Worm (Caenorhabditis elegans): ENCODE results near the gene K05F6.10.

K05F6.10 gene

DNA sequence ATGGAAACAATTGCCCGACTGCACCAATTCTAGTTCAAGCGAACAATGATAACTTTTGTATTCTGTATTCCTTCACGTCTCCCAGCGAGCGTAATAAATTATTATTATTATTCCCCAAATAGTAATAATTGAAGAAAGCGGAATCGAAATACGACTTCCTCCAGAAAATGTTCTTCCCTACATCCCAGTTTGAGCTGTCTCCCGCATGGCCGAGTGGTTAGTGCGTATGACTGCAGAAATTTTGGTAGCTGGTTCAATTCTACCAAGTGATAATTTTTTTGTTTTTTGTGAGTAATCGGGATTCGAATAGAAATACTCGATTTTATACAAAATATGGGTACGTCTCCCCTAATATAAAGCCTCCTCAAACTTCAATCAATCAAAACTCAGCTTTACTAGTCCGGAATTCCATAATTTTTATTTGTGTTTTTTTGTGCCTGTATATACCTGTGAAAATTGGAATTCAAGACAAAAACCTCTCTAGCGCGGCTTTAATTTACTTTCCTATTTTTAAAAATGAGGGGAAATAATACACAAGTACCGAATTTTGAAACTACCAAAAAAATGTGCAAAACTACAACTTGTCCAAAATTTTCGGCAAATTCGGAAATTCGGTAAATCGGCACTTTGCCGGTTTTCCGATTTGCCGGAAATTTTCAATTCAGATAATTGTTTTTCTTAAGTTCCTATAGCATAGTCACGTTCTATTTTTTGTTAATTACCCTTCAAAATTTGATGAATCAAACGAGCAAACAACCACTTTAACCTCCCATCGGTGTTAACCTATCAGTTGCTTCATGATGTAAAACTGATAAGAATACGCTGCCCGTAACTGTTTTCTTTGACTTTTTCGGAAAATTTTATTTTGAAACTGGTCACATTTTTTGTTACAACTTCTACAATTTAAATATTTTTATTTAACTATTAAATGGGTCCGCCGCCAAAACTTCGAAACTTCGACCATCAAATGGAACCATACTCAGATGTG, 21.5 kb upstream of the K05F6.10 start, which contains the start of gene bath-46:
Gene bath-46, plus strand, starts transcription at position 806 of the 988 bp plus-strand sequence.
- TF ChIP-seq tbx-11 (GFP tag; IDR thresholded peaks at IDR 0.05): no peak
- no peak for TF ChIP-seq hnd-1 (tag; optimal IDR thresholded peaks at IDR 0.05)

DNA sequence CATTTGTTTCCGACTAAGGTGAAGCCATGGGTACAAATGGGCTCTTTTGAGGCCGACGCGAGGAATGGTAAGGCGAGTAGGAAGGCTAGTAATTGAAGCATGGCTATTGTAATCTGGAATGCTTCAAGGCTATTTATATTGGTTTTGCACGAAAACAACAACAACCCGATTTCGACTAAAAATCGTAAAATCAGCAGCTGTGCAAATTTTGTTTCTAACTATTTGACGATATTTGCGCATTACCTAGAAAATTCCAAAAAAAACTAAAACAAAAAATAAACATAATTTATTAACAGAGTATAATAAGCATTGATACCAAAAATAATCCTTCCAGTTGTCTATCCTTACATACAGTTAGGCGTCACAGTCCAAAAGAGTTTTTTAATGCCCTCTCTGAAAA, 19.2 kb upstream of the K05F6.10 start, which contains the start of gene clec-20:
Gene clec-20, minus strand, starts transcription at position 101 of the 400 bp plus-strand sequence.
- TF ChIP-seq ceh-13 (GFP tag; optimal IDR thresholded peaks at IDR 0.05): no peak
- no peak for TF ChIP-seq hnd-1 (tag; optimal IDR thresholded peaks at IDR 0.05)
- TF ChIP-seq ets-7 (tag; optimal IDR thresholded peaks at IDR 0.05): no peak
- no peak for TF ChIP-seq F13C5.2 (tag; optimal IDR thresholded peaks at IDR 0.05)
- no peak for TF ChIP-seq pes-1 (GFP tag; IDR thresholded peaks at IDR 0.05)
- no peak for TF ChIP-seq aly-1 (tag; optimal IDR thresholded peaks at IDR 0.05)
- TF ChIP-seq scrt-1 (GFP tag; IDR thresholded peaks at IDR 0.05): no peak
- TF ChIP-seq tra-4 (tag; optimal IDR thresholded peaks at IDR 0.05): no peak
- TF ChIP-seq tbx-37 (GFP tag; conservative IDR thresholded peaks at IDR 0.05): no peak
- TF ChIP-seq hmbx-1 (tag; optimal IDR thresholded peaks at IDR 0.05): no peak
- no peak for TF ChIP-seq ama-1 (optimal IDR thresholded peaks at IDR 0.05)
- no peak for TF ChIP-seq ceh-36 (tag; optimal IDR thresholded peaks at IDR 0.05)
- TF ChIP-seq sea-1 (GFP tag; conservative IDR thresholded peaks at IDR 0.05): no peak
- TF ChIP-seq B0310.2 (tag; optimal IDR thresholded peaks at IDR 0.05): no peak

DNA sequence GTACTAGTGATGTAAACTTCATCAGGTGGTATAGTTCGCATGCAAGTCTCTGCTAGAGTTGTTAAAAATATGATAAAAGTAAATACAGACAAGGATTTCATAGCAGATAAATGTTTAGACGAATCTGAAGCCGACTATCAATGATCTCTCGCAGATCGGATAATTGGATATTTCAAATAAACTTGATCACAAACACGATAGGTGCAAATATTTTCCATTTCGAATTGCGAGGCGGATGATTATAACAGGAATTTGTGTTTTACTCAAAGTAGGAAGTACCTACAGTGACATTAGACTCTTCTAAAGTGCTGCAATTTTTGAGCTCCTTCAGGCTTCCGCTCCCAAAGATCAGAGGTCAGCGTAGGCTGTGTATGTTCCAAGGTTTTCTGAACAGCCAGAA, 13.9 kb upstream of the K05F6.10 start, which contains the start of gene T07H3.7:
Gene T07H3.7, minus strand, starts transcription at position 101 of the 400 bp plus-strand sequence.
- TF ChIP-seq B0310.2 (tag; optimal IDR thresholded peaks at IDR 0.05): no peak
- no peak for TF ChIP-seq pes-1 (GFP tag; IDR thresholded peaks at IDR 0.05)
- TF ChIP-seq F13C5.2 (tag; optimal IDR thresholded peaks at IDR 0.05): no peak
- TF ChIP-seq ama-1 (optimal IDR thresholded peaks at IDR 0.05): no peak
- TF ChIP-seq ceh-13 (GFP tag; optimal IDR thresholded peaks at IDR 0.05): no peak
- TF ChIP-seq aly-1 (tag; optimal IDR thresholded peaks at IDR 0.05): no peak
- TF ChIP-seq flt-1 (GFP tag; IDR thresholded peaks at IDR 0.05): no peak
- TF ChIP-seq tbx-37 (GFP tag; conservative IDR thresholded peaks at IDR 0.05): no peak
- TF ChIP-seq scrt-1 (GFP tag; IDR thresholded peaks at IDR 0.05): no peak
- TF ChIP-seq tra-4 (tag; optimal IDR thresholded peaks at IDR 0.05): no peak
- TF ChIP-seq tbx-11 (GFP tag; IDR thresholded peaks at IDR 0.05): no peak
- TF ChIP-seq hmbx-1 (tag; optimal IDR thresholded peaks at IDR 0.05): no peak
- no peak for TF ChIP-seq ets-7 (tag; optimal IDR thresholded peaks at IDR 0.05)
- TF ChIP-seq hnd-1 (tag; optimal IDR thresholded peaks at IDR 0.05): no peak
- no peak for TF ChIP-seq ceh-36 (tag; optimal IDR thresholded peaks at IDR 0.05)
- no peak for TF ChIP-seq hmg-4 (GFP tag; optimal IDR thresholded peaks at IDR 0.05)
- no peak for TF ChIP-seq sea-1 (GFP tag; conservative IDR thresholded peaks at IDR 0.05)

DNA sequence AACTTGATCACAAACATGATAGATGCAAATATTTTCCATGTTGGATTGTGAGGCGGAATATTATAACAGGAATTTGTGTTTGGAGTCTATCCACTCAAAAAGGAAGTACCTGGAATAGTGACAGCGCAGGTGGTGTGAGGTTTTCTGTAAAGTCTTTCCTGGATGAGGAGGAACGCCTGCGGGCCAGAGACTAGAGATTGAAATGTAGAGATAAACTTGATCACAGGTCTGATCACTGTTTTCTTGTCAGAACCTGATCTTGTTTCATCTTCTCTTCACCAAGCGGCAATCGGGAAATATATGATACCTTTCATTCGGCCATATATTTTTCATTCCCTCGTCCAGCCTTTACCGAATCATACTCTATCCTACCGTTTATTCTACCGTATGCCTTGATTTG, 10.4 kb upstream of the K05F6.10 start, which contains the start of gene T07H3.8:
Gene T07H3.8, plus strand, starts transcription at position 301 of the 400 bp plus-strand sequence.
- TF ChIP-seq tbx-37 (GFP tag; conservative IDR thresholded peaks at IDR 0.05) (no peak), sea-1 (GFP tag; conservative IDR thresholded peaks at IDR 0.05) (no peak), ceh-13 (GFP tag; optimal IDR thresholded peaks at IDR 0.05) (no peak), ama-1 (optimal IDR thresholded peaks at IDR 0.05) (no peak), ets-7 (tag; optimal IDR thresholded peaks at IDR 0.05) (no peak), hmbx-1 (tag; optimal IDR thresholded peaks at IDR 0.05) (no peak), scrt-1 (GFP tag; IDR thresholded peaks at IDR 0.05) (no peak), pes-1 (GFP tag; IDR thresholded peaks at IDR 0.05) (no peak), flt-1 (GFP tag; IDR thresholded peaks at IDR 0.05) (no peak), tbx-11 (GFP tag; IDR thresholded peaks at IDR 0.05) (no peak), hmg-4 (GFP tag; optimal IDR thresholded peaks at IDR 0.05) (no peak), F13C5.2 (tag; optimal IDR thresholded peaks at IDR 0.05) (no peak), tra-4 (tag; optimal IDR thresholded peaks at IDR 0.05) (no peak), ceh-36 (tag; optimal IDR thresholded peaks at IDR 0.05) (no peak), aly-1 (tag; optimal IDR thresholded peaks at IDR 0.05) (no peak), B0310.2 (tag; optimal IDR thresholded peaks at IDR 0.05) (no peak), hnd-1 (tag; optimal IDR thresholded peaks at IDR 0.05) (no peak)

DNA sequence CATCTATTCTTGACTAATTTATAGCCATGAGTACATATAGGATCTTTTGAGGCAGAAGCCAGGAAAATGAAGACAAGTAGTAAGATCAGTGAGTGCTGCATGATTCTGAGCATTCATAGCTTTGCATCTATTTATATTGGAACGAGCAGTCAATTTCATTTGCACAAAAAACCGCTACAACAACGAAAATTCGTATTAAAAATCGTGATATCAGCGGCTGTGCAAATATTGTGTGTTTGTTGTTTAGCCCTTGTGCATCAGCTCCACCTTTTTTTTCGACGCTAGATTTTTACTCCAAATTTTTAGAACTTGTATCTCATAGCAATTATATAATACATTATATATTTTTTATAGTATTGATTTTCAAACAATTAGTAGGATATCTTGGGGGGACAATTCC, 8.2 kb upstream of the K05F6.10 start, which contains the start of gene clec-21:
Gene clec-21, minus strand, starts transcription at position 101 of the 400 bp plus-strand sequence.
- no peak for TF ChIP-seq hnd-1 (tag; optimal IDR thresholded peaks at IDR 0.05)
- TF ChIP-seq ama-1 (optimal IDR thresholded peaks at IDR 0.05): no peak
- no peak for TF ChIP-seq F13C5.2 (tag; optimal IDR thresholded peaks at IDR 0.05)
- no peak for TF ChIP-seq hmg-4 (GFP tag; optimal IDR thresholded peaks at IDR 0.05)
- no peak for TF ChIP-seq hmbx-1 (tag; optimal IDR thresholded peaks at IDR 0.05)
- TF ChIP-seq sea-1 (GFP tag; conservative IDR thresholded peaks at IDR 0.05): no peak
- TF ChIP-seq ceh-13 (GFP tag; optimal IDR thresholded peaks at IDR 0.05): no peak
- no peak for TF ChIP-seq ets-7 (tag; optimal IDR thresholded peaks at IDR 0.05)
- no peak for TF ChIP-seq tbx-37 (GFP tag; conservative IDR thresholded peaks at IDR 0.05)
- no peak for TF ChIP-seq tbx-11 (GFP tag; IDR thresholded peaks at IDR 0.05)
- TF ChIP-seq ceh-36 (tag; optimal IDR thresholded peaks at IDR 0.05): no peak
- TF ChIP-seq aly-1 (tag; optimal IDR thresholded peaks at IDR 0.05): no peak
- TF ChIP-seq pes-1 (GFP tag; IDR thresholded peaks at IDR 0.05): no peak

DNA sequence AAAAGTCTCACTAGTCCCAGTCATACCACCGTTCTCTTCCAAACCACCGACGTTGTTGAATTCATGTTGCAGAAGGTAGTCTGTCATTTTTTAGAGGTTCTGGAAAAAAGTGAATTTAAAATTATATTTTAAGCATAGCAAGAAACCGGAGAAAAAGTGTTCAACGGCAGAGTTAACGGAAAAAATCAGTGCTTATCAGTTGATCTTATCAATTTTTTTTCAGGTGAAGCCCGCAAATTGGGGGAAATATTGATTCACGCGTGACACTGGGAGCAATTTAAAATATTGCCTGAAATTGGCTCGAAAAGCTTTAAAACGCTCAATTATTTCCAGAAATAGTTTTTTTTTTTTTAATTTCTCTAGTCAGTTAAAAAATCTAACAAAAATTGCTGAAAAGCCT, 4.0 kb upstream of the K05F6.10 start, which contains the start of gene math-38:
Gene math-38, minus strand, starts transcription at position 101 of the 400 bp plus-strand sequence.
- TF ChIP-seq tbx-11 (GFP tag; IDR thresholded peaks at IDR 0.05) (no peak), ceh-36 (tag; optimal IDR thresholded peaks at IDR 0.05) (no peak), F13C5.2 (tag; optimal IDR thresholded peaks at IDR 0.05) (no peak), tbx-37 (GFP tag; conservative IDR thresholded peaks at IDR 0.05) (no peak), sea-1 (GFP tag; conservative IDR thresholded peaks at IDR 0.05) (no peak)

DNA sequence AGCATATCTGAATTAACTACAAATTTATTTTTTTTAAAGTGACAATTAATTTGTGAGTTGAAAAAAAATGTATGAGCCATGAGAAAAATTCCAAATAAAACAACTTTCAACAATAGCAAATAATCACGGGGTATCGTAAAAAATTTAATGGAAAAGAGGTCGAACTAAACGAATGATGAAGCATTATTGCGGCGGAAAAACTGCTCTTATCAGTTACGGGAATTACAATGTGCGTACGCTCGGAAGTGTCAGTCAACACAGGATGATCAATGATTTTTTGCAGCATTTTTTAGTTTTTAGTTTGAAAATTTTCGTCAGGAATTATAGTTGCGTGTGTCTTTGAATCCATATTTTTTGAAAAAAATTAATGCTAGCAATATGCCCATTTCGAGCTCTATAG, 842 bp upstream of the K05F6.10 start:
- no peak for TF ChIP-seq ceh-13 (GFP tag; optimal IDR thresholded peaks at IDR 0.05)
- no peak for TF ChIP-seq hnd-1 (tag; optimal IDR thresholded peaks at IDR 0.05)
- TF ChIP-seq tbx-37 (GFP tag; conservative IDR thresholded peaks at IDR 0.05): no peak
- no peak for TF ChIP-seq scrt-1 (GFP tag; IDR thresholded peaks at IDR 0.05)
- no peak for TF ChIP-seq tbx-11 (GFP tag; IDR thresholded peaks at IDR 0.05)
- no peak for TF ChIP-seq hmg-4 (GFP tag; optimal IDR thresholded peaks at IDR 0.05)
- no peak for TF ChIP-seq tra-4 (tag; optimal IDR thresholded peaks at IDR 0.05)
